Worm (Caenorhabditis elegans) whole organism, L2 larva: Measurements from ENCODE around the gene W09D6.4.
A peak's percentile ranks its signal among the peaks of the same experiment; 100 is the strongest.

Source experiments
- F13H6.1 ChIP-seq: sonication (generic microtip); optimal IDR thresholded peaks from 2 replicates; lab custom pipeline; 2016; ENCODE audit warnings: missing genetic modification characterization, missing compliant biosample characterization
- R02D3.7 ChIP-seq: fragments of 150-350 bp; optimal IDR thresholded peaks from 2 replicates; lab custom pipeline; 2014; ENCODE audit warnings: missing biosample characterization, missing genetic modification characterization
- ZK546.5 ChIP-seq: sonication (generic microtip); optimal IDR thresholded peaks from 2 replicates; lab custom pipeline; 2017; ENCODE audit warnings: missing biosample characterization, missing genetic modification characterization
- alr-1 ChIP-seq: fragments of 150-350 bp; optimal IDR thresholded peaks from 2 replicates; lab custom pipeline; 2014; ENCODE audit warnings: missing biosample characterization, missing genetic modification characterization
- ama-1 ChIP-seq: fragments of 150-350 bp; optimal IDR thresholded peaks from 2 replicates; lab custom pipeline; 2018; ENCODE audit warnings: inconsistent platforms
- ceh-16 ChIP-seq: fragments of 150-350 bp; optimal IDR thresholded peaks from 2 replicates; lab custom pipeline; 2014; ENCODE audit warnings: missing biosample characterization, missing genetic modification characterization
- crh-2 ChIP-seq: sonication (generic microtip); optimal IDR thresholded peaks from 2 replicates; lab custom pipeline; 2017; ENCODE audit warnings: missing biosample characterization, missing genetic modification characterization
- dmd-4 ChIP-seq: sonication (generic microtip); optimal IDR thresholded peaks from 2 replicates; lab custom pipeline; 2017; ENCODE audit warnings: missing biosample characterization, missing genetic modification characterization
- egl-27 ChIP-seq: sonication (generic microtip); optimal IDR thresholded peaks from 3 replicates; lab custom pipeline; 2017; ENCODE audit warnings: missing biosample characterization, missing genetic modification reagents, missing genetic modification characterization
- elt-1 ChIP-seq: fragments of 150-350 bp; optimal IDR thresholded peaks from 2 replicates; lab custom pipeline; 2014; ENCODE audit warnings: missing biosample characterization, missing genetic modification characterization
- gmeb-1 ChIP-seq: fragments of 150-350 bp; optimal IDR thresholded peaks from 2 replicates; lab custom pipeline; 2014; ENCODE audit warnings: missing biosample characterization, missing genetic modification characterization
- lin-13 ChIP-seq: fragments of 150-350 bp; optimal IDR thresholded peaks from 2 replicates; lab custom pipeline; 2014; ENCODE audit warnings: missing biosample characterization, missing genetic modification reagents, missing genetic modification characterization
- lsy-2 ChIP-seq, 2 experiments: fragments of 150-350 bp in 1 of 2; sonication (generic microtip) in 1 of 2; optimal IDR thresholded peaks; 2 replicates each; lab custom pipeline; 2014 to 2017; ENCODE audit warnings: missing biosample characterization in 2 of 2, missing genetic modification characterization in 2 of 2
- mab-5 ChIP-seq: fragments of 150-350 bp; optimal IDR thresholded peaks from 2 replicates; lab custom pipeline; 2014; ENCODE audit warnings: missing biosample characterization, missing genetic modification characterization
- nhr-12 ChIP-seq: fragments of 150-350 bp; optimal IDR thresholded peaks from 2 replicates; lab custom pipeline; 2014; ENCODE audit warnings: missing biosample characterization, missing genetic modification characterization
- nhr-129 ChIP-seq: fragments of 150-350 bp; optimal IDR thresholded peaks from 2 replicates; lab custom pipeline; 2014; ENCODE audit warnings: missing biosample characterization, missing genetic modification characterization
- nhr-21 ChIP-seq: fragments of 150-350 bp; optimal IDR thresholded peaks from 2 replicates; lab custom pipeline; 2014; ENCODE audit warnings: missing biosample characterization, missing genetic modification characterization
- nhr-25 ChIP-seq: fragments of 150-350 bp; sonication (generic microtip); optimal IDR thresholded peaks from 3 replicates; lab custom pipeline; 2014; ENCODE audit warnings: missing biosample characterization, missing genetic modification characterization
- nhr-77 ChIP-seq: fragments of 150-350 bp; optimal IDR thresholded peaks from 2 replicates; lab custom pipeline; 2014; ENCODE audit warnings: missing biosample characterization, missing genetic modification characterization
- sem-4 ChIP-seq: fragments of 150-350 bp; optimal IDR thresholded peaks from 2 replicates; lab custom pipeline; 2014; ENCODE audit warnings: missing biosample characterization, missing genetic modification reagents, missing genetic modification characterization
- skn-1 ChIP-seq: sonication (generic microtip); optimal IDR thresholded peaks from 2 replicates; lab custom pipeline; 2017; ENCODE audit warnings: missing biosample characterization, missing genetic modification characterization
- sma-3 ChIP-seq: sonication (generic microtip); optimal IDR thresholded peaks from 2 replicates; lab custom pipeline; 2016; ENCODE audit warnings: missing genetic modification reagents, missing genetic modification characterization, missing compliant biosample characterization
- sma-9 ChIP-seq, 2 experiments: fragments of 150-350 bp in 1 of 2; sonication (generic microtip) in 1 of 2; optimal IDR thresholded peaks; 2 replicates each; lab custom pipeline; 2014 to 2016; ENCODE audit warnings: missing genetic modification characterization in 2 of 2, mild to moderate bottlenecking in 1 of 2, missing biosample characterization in 1 of 2, missing compliant biosample characterization in 1 of 2, missing genetic modification reagents in 1 of 2, moderate library complexity in 1 of 2
- snpc-4 ChIP-seq: fragments of 150-350 bp; optimal IDR thresholded peaks from 2 replicates; lab custom pipeline; 2014; ENCODE audit warnings: missing biosample characterization, missing genetic modification characterization
- unc-55 ChIP-seq: fragments of 150-350 bp; sonication (generic microtip); optimal IDR thresholded peaks from 3 replicates; lab custom pipeline; 2014; ENCODE audit warnings: missing biosample characterization, missing genetic modification reagents, missing genetic modification characterization
- unc-62 ChIP-seq: fragments of 150-350 bp; optimal IDR thresholded peaks from 2 replicates; lab custom pipeline; 2014; ENCODE audit warnings: missing biosample characterization, missing genetic modification reagents, missing genetic modification characterization
- zag-1 ChIP-seq: fragments of 150-350 bp; optimal IDR thresholded peaks from 2 replicates; lab custom pipeline; 2014; ENCODE audit warnings: missing biosample characterization, missing genetic modification characterization
- ztf-1 ChIP-seq: fragments of 200-800 bp; sonication (Bioruptor generic); conservative IDR thresholded peaks from 2 replicates; pipeline ENCODE4 v1.3.6; 2022; ENCODE audit warnings: missing genetic modification characterization, missing compliant biosample characterization
- ztf-11 ChIP-seq: sonication (generic microtip); optimal IDR thresholded peaks from 2 replicates; lab custom pipeline; 2017; ENCODE audit warnings: missing biosample characterization, missing genetic modification characterization
- ztf-4 ChIP-seq: fragments of 150-350 bp; optimal IDR thresholded peaks from 2 replicates; lab custom pipeline; 2014; ENCODE audit warnings: missing biosample characterization, missing genetic modification characterization

The W09D6.4 gene

ce11 chrIII:11090112-11090648 is 10.6 kb downstream of the W09D6.4 start (continued):
- TF ChIP-seq ceh-16 (tag; lab: Kevin White, UChicago) (peak; percentile 51), crh-2 (tag; lab: Kevin White, UChicago) (peak; percentile 62), ztf-1 (no peak), gmeb-1 (peak; percentile 16), egl-27 (tag; lab: Kevin White, UChicago) (peak; percentile 24)
- TF ChIP-seq, all 48 proteins: peak for 14

- no peak for TF ChIP-seq F13H6.1 (tag; lab: Kevin White, UChicago)
- peak; percentile 7 for TF ChIP-seq nhr-21 (tag; lab: Kevin White, UChicago)
- no peak for TF ChIP-seq alr-1 (tag; lab: Kevin White, UChicago)
- peak; percentile 9 for TF ChIP-seq nhr-25
- no peak for TF ChIP-seq crh-2 (tag; lab: Kevin White, UChicago)
- peak; percentile 94 for TF ChIP-seq ama-1 (lab: Kevin White, UChicago)
- no peak for TF ChIP-seq zag-1 (tag; lab: Kevin White, UChicago)
- peak; percentile 93 for TF ChIP-seq snpc-4 (tag; lab: Kevin White, UChicago)
- TF ChIP-seq lin-13 (GFP tag; lab: Kevin White, UChicago) = peak; percentile 43
- TF ChIP-seq ceh-16 (tag; lab: Kevin White, UChicago) = peak; percentile 13
- peak; percentile 33 for TF ChIP-seq sma-9 (GFP tag; optimal IDR thresholded peaks at IDR 0.05; lab: Kevin White, UChicago)
- no peak for TF ChIP-seq sma-9 (tag; optimal IDR thresholded peaks at IDR 0.05; lab: Kevin White, UChicago)
- TF ChIP-seq sem-4 (tag; lab: Kevin White, UChicago) = no peak
- TF ChIP-seq, all 48 proteins: peak for 7
Observed at ce11 chrIII:11090870-11091386, 11.4 kb downstream of the W09D6.4 start.

- TF ChIP-seq dmd-4 (tag; lab: Kevin White, UChicago) (no peak), nhr-12 (tag; lab: Kevin White, UChicago) (no peak), F13H6.1 (tag; lab: Kevin White, UChicago) (peak; percentile 9), ztf-11 (tag; lab: Kevin White, UChicago) (no peak), sma-3 (GFP tag; lab: Kevin White, UChicago) (peak; percentile 71), elt-1 (tag; lab: Kevin White, UChicago) (no peak), lsy-2 (tag; optimal IDR thresholded peaks at IDR 0.05; lab: Kevin White, UChicago) (peak in 1 of 2 experiments; percentile 31), zag-1 (tag; lab: Kevin White, UChicago) (no peak), ztf-1 (0 out of 2 replicates have a peak, but pooled peaks have one; percentile 77), ama-1 (lab: Kevin White, UChicago) (no peak)
Observed at ce11 chrIII:11091651-11092278, 12.2 kb downstream of the W09D6.4 start.

- TF ChIP-seq unc-55 (GFP tag; lab: Kevin White, UChicago) (peak; percentile 17), ZK546.5 (tag; lab: Kevin White, UChicago) (no peak)
Observed at ce11 chrIII:11093489-11093888, 13.9 kb downstream of the W09D6.4 start.

- TF ChIP-seq unc-62 (GFP tag; lab: Kevin White, UChicago) = no peak
Observed at ce11 chrIII:11095687-11096086, 16.1 kb downstream of the W09D6.4 start.

ce11 chrIII:11099864-11100263 is 20.3 kb downstream of the W09D6.4 start, which contains the start of gene hmt-1:
Gene hmt-1 (minus strand): TSS chrIII:11099964.
- TF ChIP-seq ztf-4 (tag; lab: Kevin White, UChicago) (no peak), nhr-77 (tag; lab: Kevin White, UChicago) (no peak), nhr-129 (tag; lab: Kevin White, UChicago) (no peak), ama-1 (lab: Kevin White, UChicago) (no peak), skn-1 (tag; lab: Kevin White, UChicago) (no peak), R02D3.7 (tag; lab: Kevin White, UChicago) (no peak), F13H6.1 (tag; lab: Kevin White, UChicago) (no peak), sma-9 (GFP tag; optimal IDR thresholded peaks at IDR 0.05; lab: Kevin White, UChicago) (no peak), sma-9 (tag; optimal IDR thresholded peaks at IDR 0.05; lab: Kevin White, UChicago) (no peak), gmeb-1 (no peak), mab-5 (no peak), egl-27 (tag; lab: Kevin White, UChicago) (no peak)
